Worm (Caenorhabditis elegans): ENCODE results near the gene mboa-3.

ce11 chrX:5538416-5538815 is 15.8 kb upstream of the mboa-3 start, which contains the start of gene lgx-1:
- TF ChIP-seq Y53F4B.3 (GFP tag; IDR thresholded peaks at IDR 0.05) (no peak), T26A5.8 (tag; optimal IDR thresholded peaks at IDR 0.05) (no peak), T07F8.4 (tag; optimal IDR thresholded peaks at IDR 0.05) (no peak), F55B11.4 (tag; optimal IDR thresholded peaks at IDR 0.05; ENCODE audit: borderline replicate concordance, insufficient read depth) (no peak), somi-1 (GFP tag; optimal IDR thresholded peaks at IDR 0.05) (no peak), ztf-28 (GFP tag; IDR thresholded peaks at IDR 0.05) (no peak), unc-62 (GFP tag; optimal IDR thresholded peaks at IDR 0.05) (no peak), repo-1 (tag; optimal IDR thresholded peaks at IDR 0.05) (no peak), madf-3 (GFP tag; IDR thresholded peaks at IDR 0.05) (no peak), ama-1 (optimal IDR thresholded peaks at IDR 0.05) (no peak), ama-1 (GFP tag; optimal IDR thresholded peaks at IDR 0.05) (no peak), pbrm-1 (GFP tag; IDR thresholded peaks at IDR 0.05) (no peak), F57A8.1 (GFP tag; optimal IDR thresholded peaks at IDR 0.05) (no peak), F49E8.2 (tag; optimal IDR thresholded peaks at IDR 0.05; ENCODE audit: insufficient read depth) (no peak), B0261.1 (tag; optimal IDR thresholded peaks at IDR 0.05) (no peak)

Data from whole organism, young adult.